Worm (Caenorhabditis elegans) whole organism, L2 larva: Measurements from ENCODE around the gene dyf-19.

ENCODE experiments used
- C34F6.9 ChIP-seq: fragments of 150-350 bp; optimal IDR thresholded peaks from 2 replicates; lab custom pipeline; 2014; ENCODE audit warnings: missing biosample characterization, missing genetic modification characterization
- F13H6.1 ChIP-seq: sonication (generic microtip); optimal IDR thresholded peaks from 2 replicates; lab custom pipeline; 2016; ENCODE audit warnings: missing genetic modification characterization, missing compliant biosample characterization
- R02D3.7 ChIP-seq: fragments of 150-350 bp; optimal IDR thresholded peaks from 2 replicates; lab custom pipeline; 2014; ENCODE audit warnings: missing biosample characterization, missing genetic modification characterization
- Y55F3AM.14 ChIP-seq: fragments of 200-800 bp; sonication (Bioruptor generic); optimal IDR thresholded peaks from 2 replicates; lab custom pipeline; 2018; ENCODE audit warnings: mild to moderate bottlenecking, missing genetic modification characterization, missing compliant biosample characterization
- ZK546.5 ChIP-seq: sonication (generic microtip); optimal IDR thresholded peaks from 2 replicates; lab custom pipeline; 2017; ENCODE audit warnings: missing biosample characterization, missing genetic modification characterization
- alr-1 ChIP-seq: fragments of 150-350 bp; optimal IDR thresholded peaks from 2 replicates; lab custom pipeline; 2014; ENCODE audit warnings: missing biosample characterization, missing genetic modification characterization
- aly-2 ChIP-seq: fragments of 150-350 bp; optimal IDR thresholded peaks from 2 replicates; lab custom pipeline; 2014; ENCODE audit warnings: missing biosample characterization, missing genetic modification characterization
- ama-1 ChIP-seq: fragments of 150-350 bp; optimal IDR thresholded peaks from 2 replicates; lab custom pipeline; 2018; ENCODE audit warnings: inconsistent platforms
- blmp-1 ChIP-seq: sonication (generic microtip); optimal IDR thresholded peaks from 2 replicates; lab custom pipeline; 2017; ENCODE audit warnings: missing genetic modification characterization, mild to moderate bottlenecking, missing compliant biosample characterization, antibody characterized with exemption, moderate library complexity; ENCODE audit not compliant: insufficient read depth
- ceh-16 ChIP-seq: fragments of 150-350 bp; optimal IDR thresholded peaks from 2 replicates; lab custom pipeline; 2014; ENCODE audit warnings: missing biosample characterization, missing genetic modification characterization
- ceh-82 ChIP-seq: fragments of 150-350 bp; optimal IDR thresholded peaks from 2 replicates; lab custom pipeline; 2014; ENCODE audit warnings: missing biosample characterization, missing genetic modification characterization
- dmd-4 ChIP-seq: sonication (generic microtip); optimal IDR thresholded peaks from 2 replicates; lab custom pipeline; 2017; ENCODE audit warnings: missing biosample characterization, missing genetic modification characterization
- elt-3 ChIP-seq: sonication (generic microtip); optimal IDR thresholded peaks from 2 replicates; lab custom pipeline; 2017; ENCODE audit warnings: missing biosample characterization, missing genetic modification characterization
- fos-1 ChIP-seq: fragments of 150-350 bp; optimal IDR thresholded peaks from 2 replicates; lab custom pipeline; 2014; ENCODE audit warnings: missing biosample characterization, missing genetic modification characterization
- gmeb-1 ChIP-seq: fragments of 150-350 bp; optimal IDR thresholded peaks from 2 replicates; lab custom pipeline; 2014; ENCODE audit warnings: missing biosample characterization, missing genetic modification characterization
- lin-11 ChIP-seq: fragments of 150-350 bp; sonication (generic microtip); optimal IDR thresholded peaks from 2 replicates; lab custom pipeline; 2014; ENCODE audit warnings: missing biosample characterization, missing genetic modification characterization, inconsistent platforms, mixed read lengths
- lin-13 ChIP-seq: fragments of 150-350 bp; optimal IDR thresholded peaks from 2 replicates; lab custom pipeline; 2014; ENCODE audit warnings: missing biosample characterization, missing genetic modification reagents, missing genetic modification characterization
- lsy-2 ChIP-seq, 2 experiments: fragments of 150-350 bp in 1 of 2; sonication (generic microtip) in 1 of 2; optimal IDR thresholded peaks; 2 replicates each; lab custom pipeline; 2014 to 2017; ENCODE audit warnings: missing biosample characterization in 2 of 2, missing genetic modification characterization in 2 of 2
- mab-5 ChIP-seq: fragments of 150-350 bp; optimal IDR thresholded peaks from 2 replicates; lab custom pipeline; 2014; ENCODE audit warnings: missing biosample characterization, missing genetic modification characterization
- mbf-1 ChIP-seq: sonication (generic microtip); optimal IDR thresholded peaks from 2 replicates; lab custom pipeline; 2017; ENCODE audit warnings: missing biosample characterization, missing genetic modification characterization
- mdl-1 ChIP-seq, 2 experiments: fragments of 150-350 bp in 1 of 2; sonication (generic microtip) in 1 of 2; optimal IDR thresholded peaks; 2 replicates each; lab custom pipeline; 2017; ENCODE audit warnings: missing biosample characterization in 2 of 2, missing genetic modification characterization in 2 of 2
- nhr-11 ChIP-seq: fragments of 150-350 bp; optimal IDR thresholded peaks from 2 replicates; lab custom pipeline; 2014; ENCODE audit warnings: missing biosample characterization, missing genetic modification characterization
- nhr-12 ChIP-seq: fragments of 150-350 bp; optimal IDR thresholded peaks from 2 replicates; lab custom pipeline; 2014; ENCODE audit warnings: missing biosample characterization, missing genetic modification characterization
- nhr-21 ChIP-seq: fragments of 150-350 bp; optimal IDR thresholded peaks from 2 replicates; lab custom pipeline; 2014; ENCODE audit warnings: missing biosample characterization, missing genetic modification characterization
- nhr-237 ChIP-seq: fragments of 150-350 bp; optimal IDR thresholded peaks from 2 replicates; lab custom pipeline; 2014; ENCODE audit warnings: missing biosample characterization, missing genetic modification characterization
- nhr-25 ChIP-seq: fragments of 150-350 bp; sonication (generic microtip); optimal IDR thresholded peaks from 3 replicates; lab custom pipeline; 2014; ENCODE audit warnings: missing biosample characterization, missing genetic modification characterization
- nhr-6 ChIP-seq: fragments of 150-350 bp; optimal IDR thresholded peaks from 2 replicates; lab custom pipeline; 2014; ENCODE audit warnings: missing biosample characterization, missing genetic modification characterization
- nhr-77 ChIP-seq: fragments of 150-350 bp; optimal IDR thresholded peaks from 2 replicates; lab custom pipeline; 2014; ENCODE audit warnings: missing biosample characterization, missing genetic modification characterization
- peb-1 ChIP-seq: fragments of 150-350 bp; optimal IDR thresholded peaks from 2 replicates; lab custom pipeline; 2014; ENCODE audit warnings: missing biosample characterization, missing genetic modification characterization
- sem-4 ChIP-seq: fragments of 150-350 bp; optimal IDR thresholded peaks from 2 replicates; lab custom pipeline; 2014; ENCODE audit warnings: missing biosample characterization, missing genetic modification reagents, missing genetic modification characterization
- skn-1 ChIP-seq: sonication (generic microtip); optimal IDR thresholded peaks from 2 replicates; lab custom pipeline; 2017; ENCODE audit warnings: missing biosample characterization, missing genetic modification characterization
- sma-3 ChIP-seq: sonication (generic microtip); optimal IDR thresholded peaks from 2 replicates; lab custom pipeline; 2016; ENCODE audit warnings: missing genetic modification reagents, missing genetic modification characterization, missing compliant biosample characterization
- sma-9 ChIP-seq, 2 experiments: fragments of 150-350 bp in 1 of 2; sonication (generic microtip) in 1 of 2; optimal IDR thresholded peaks; 2 replicates each; lab custom pipeline; 2014 to 2016; ENCODE audit warnings: missing genetic modification characterization in 2 of 2, mild to moderate bottlenecking in 1 of 2, missing biosample characterization in 1 of 2, missing compliant biosample characterization in 1 of 2, missing genetic modification reagents in 1 of 2, moderate library complexity in 1 of 2
- unc-62 ChIP-seq: fragments of 150-350 bp; optimal IDR thresholded peaks from 2 replicates; lab custom pipeline; 2014; ENCODE audit warnings: missing biosample characterization, missing genetic modification reagents, missing genetic modification characterization
- zag-1 ChIP-seq: fragments of 150-350 bp; optimal IDR thresholded peaks from 2 replicates; lab custom pipeline; 2014; ENCODE audit warnings: missing biosample characterization, missing genetic modification characterization
- ztf-1 ChIP-seq: fragments of 200-800 bp; sonication (Bioruptor generic); conservative IDR thresholded peaks from 2 replicates; pipeline ENCODE4 v1.3.6; 2022; ENCODE audit warnings: missing genetic modification characterization, missing compliant biosample characterization
- ztf-4 ChIP-seq: fragments of 150-350 bp; optimal IDR thresholded peaks from 2 replicates; lab custom pipeline; 2014; ENCODE audit warnings: missing biosample characterization, missing genetic modification characterization

Gene dyf-19

ce11 chrV:19624749-19625148 lies at the start of gene dyf-19:
TSS of gene dyf-19 (plus strand) at chrV:19625049.
- TF ChIP-seq nhr-25 (tag; lab: Kevin White, UChicago): no peak
- no peak for TF ChIP-seq ceh-16
- TF ChIP-seq gmeb-1 (tag; lab: Kevin White, UChicago): no peak
- no peak for TF ChIP-seq sem-4 (tag; lab: Kevin White, UChicago)
- TF ChIP-seq zag-1 (tag; lab: Kevin White, UChicago): no peak
- no peak for TF ChIP-seq nhr-12 (tag; lab: Kevin White, UChicago)
- no peak for TF ChIP-seq lsy-2 (tag; optimal IDR thresholded peaks at IDR 0.05; lab: Kevin White, UChicago)
- TF ChIP-seq skn-1: no peak
- no peak for TF ChIP-seq mdl-1 (tag; optimal IDR thresholded peaks at IDR 0.05; lab: Kevin White, UChicago)
- TF ChIP-seq alr-1 (tag; lab: Kevin White, UChicago): no peak
- no peak for TF ChIP-seq ceh-82 (tag; lab: Kevin White, UChicago)
- TF ChIP-seq peb-1 (tag; lab: Kevin White, UChicago): no peak
- no peak for TF ChIP-seq aly-2 (tag; lab: Kevin White, UChicago)
- no peak for TF ChIP-seq nhr-21 (tag; lab: Kevin White, UChicago)
- TF ChIP-seq ztf-4 (tag; lab: Kevin White, UChicago): no peak
- TF ChIP-seq lin-11 (tag; lab: Kevin White, UChicago): no peak
- no peak for TF ChIP-seq blmp-1 (tag; lab: Kevin White, UChicago)
- TF ChIP-seq Y55F3AM.14 (GFP tag; lab: Kevin White, UChicago): no peak
- TF ChIP-seq sma-9 (GFP tag; optimal IDR thresholded peaks at IDR 0.05; lab: Kevin White, UChicago): no peak
- no peak for TF ChIP-seq sma-9 (tag; optimal IDR thresholded peaks at IDR 0.05; lab: Kevin White, UChicago)

DNA sequence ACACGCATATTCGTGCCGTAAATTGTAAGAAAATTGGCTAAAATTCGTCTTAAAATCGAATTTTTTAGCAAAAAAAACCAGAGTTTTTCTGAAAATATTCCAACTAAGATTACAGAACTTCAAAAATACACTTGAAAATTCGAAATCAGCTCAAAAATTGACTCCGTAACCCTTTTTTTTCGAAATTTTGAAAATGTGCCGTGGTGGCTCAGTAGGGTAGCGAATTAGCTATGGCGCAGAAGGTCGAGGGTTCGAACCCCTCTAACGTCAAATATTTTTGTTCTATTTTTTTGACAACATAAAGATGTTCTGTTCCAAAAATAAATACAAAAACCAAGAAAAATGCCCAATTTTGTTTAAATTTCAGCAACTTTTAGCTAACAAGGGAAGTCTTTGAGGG lies 45.3 kb upstream of the dyf-19 start:
- no peak for TF ChIP-seq nhr-11 (tag; lab: Kevin White, UChicago)
- TF ChIP-seq alr-1 (tag; lab: Kevin White, UChicago): no peak
- no peak for TF ChIP-seq unc-62 (GFP tag; lab: Kevin White, UChicago)
- no peak for TF ChIP-seq sem-4 (tag; lab: Kevin White, UChicago)
- no peak for TF ChIP-seq sma-9 (GFP tag; optimal IDR thresholded peaks at IDR 0.05; lab: Kevin White, UChicago)
- no peak for TF ChIP-seq sma-9 (tag; optimal IDR thresholded peaks at IDR 0.05; lab: Kevin White, UChicago)
- no peak for TF ChIP-seq mbf-1 (tag; lab: Kevin White, UChicago)
- TF ChIP-seq elt-3 (tag; lab: Kevin White, UChicago): no peak
- TF ChIP-seq nhr-77 (tag; lab: Kevin White, UChicago): no peak
- TF ChIP-seq ztf-1 (GFP tag; lab: Robert Waterston, UW): no peak
- no peak for TF ChIP-seq nhr-21 (tag; lab: Kevin White, UChicago)
- no peak for TF ChIP-seq C34F6.9 (tag; lab: Kevin White, UChicago)
- TF ChIP-seq mab-5 (tag; lab: Kevin White, UChicago): no peak
- no peak for TF ChIP-seq gmeb-1 (tag; lab: Kevin White, UChicago)
- TF ChIP-seq ama-1: no peak
- TF ChIP-seq lin-13 (GFP tag; lab: Kevin White, UChicago): no peak
- no peak for TF ChIP-seq nhr-237 (tag; lab: Kevin White, UChicago)
- TF ChIP-seq peb-1 (tag; lab: Kevin White, UChicago): no peak
- no peak for TF ChIP-seq nhr-12 (tag; lab: Kevin White, UChicago)
- TF ChIP-seq nhr-6 (tag; lab: Kevin White, UChicago): no peak
- no peak for TF ChIP-seq fos-1
- TF ChIP-seq, all 48 proteins: peak for 0

DNA sequence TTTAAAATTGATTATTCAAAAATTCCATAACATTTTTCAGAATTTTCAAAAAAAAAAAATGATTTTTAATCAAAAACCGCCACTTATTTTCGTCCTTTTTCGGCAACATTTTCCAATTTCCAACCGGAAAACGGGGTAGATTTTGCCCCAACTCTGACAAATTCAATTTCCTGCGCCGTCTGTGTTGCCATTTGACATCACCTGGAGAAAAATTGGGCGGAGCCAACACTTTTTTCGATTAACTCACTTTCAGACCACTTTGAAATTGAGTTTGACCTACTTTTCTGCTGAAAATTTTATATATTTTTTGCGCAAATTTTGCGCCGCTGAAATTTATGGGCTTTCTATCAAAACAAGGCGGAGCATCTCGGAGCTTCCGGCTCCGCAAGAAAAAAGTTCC lies 42.6 kb upstream of the dyf-19 start:
- no peak for TF ChIP-seq nhr-77 (tag; lab: Kevin White, UChicago)
- no peak for TF ChIP-seq unc-62 (GFP tag; lab: Kevin White, UChicago)
- no peak for TF ChIP-seq ceh-16
- TF ChIP-seq C34F6.9 (tag; lab: Kevin White, UChicago): no peak
- TF ChIP-seq dmd-4 (tag; lab: Kevin White, UChicago): no peak
- TF ChIP-seq peb-1 (tag; lab: Kevin White, UChicago): no peak
- no peak for TF ChIP-seq F13H6.1 (tag; lab: Kevin White, UChicago)
- no peak for TF ChIP-seq mab-5 (tag; lab: Kevin White, UChicago)
- TF ChIP-seq R02D3.7 (tag; lab: Kevin White, UChicago): no peak
- no peak for TF ChIP-seq ama-1
- no peak for TF ChIP-seq ZK546.5

DNA sequence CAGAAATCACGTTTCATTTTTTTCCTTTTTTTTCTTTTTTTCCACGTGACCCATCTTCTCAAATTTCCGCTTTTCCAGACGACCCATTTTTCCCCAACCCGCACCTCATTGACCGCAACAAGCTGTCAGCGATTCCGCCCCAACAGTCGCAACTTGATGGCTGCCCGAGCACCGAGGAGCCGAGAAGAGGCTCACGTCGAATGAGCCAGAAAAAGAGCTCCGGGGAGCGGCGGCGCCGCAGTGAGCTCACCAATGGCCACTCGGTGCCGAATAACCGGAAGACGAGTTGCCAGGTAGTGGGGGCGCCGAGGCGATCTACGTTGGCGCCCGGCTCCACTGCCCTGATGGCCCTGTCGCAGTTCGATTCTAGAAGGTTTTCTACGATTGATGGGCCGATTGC lies 34.0 kb upstream of the dyf-19 start:
- TF ChIP-seq lin-11 (tag; lab: Kevin White, UChicago) (no peak), nhr-21 (tag; lab: Kevin White, UChicago) (no peak), unc-62 (GFP tag; lab: Kevin White, UChicago) (no peak), zag-1 (tag; lab: Kevin White, UChicago) (no peak), sma-3 (GFP tag; lab: Kevin White, UChicago) (no peak)
